Worm (Caenorhabditis elegans) whole organism, L4/young adult: ENCODE results near the gene sym-4.

ENCODE experiments used
- W03F9.2 ChIP-seq: fragments of 150-350 bp; optimal IDR thresholded peaks from 2 replicates; lab custom pipeline; 2014; ENCODE audit warnings: missing biosample characterization, missing genetic modification characterization
- dao-5 ChIP-seq: sonication (generic microtip); optimal IDR thresholded peaks from 2 replicates; lab custom pipeline; 2016; ENCODE audit warnings: missing genotype, missing genetic modification characterization, moderate library complexity, missing compliant biosample characterization
- him-1 ChIP-seq: sonication (generic microtip); optimal IDR thresholded peaks from 2 replicates; lab custom pipeline; 2016; ENCODE audit warnings: missing genotype, missing genetic modification reagents, missing genetic modification characterization, missing compliant biosample characterization

DNA sequence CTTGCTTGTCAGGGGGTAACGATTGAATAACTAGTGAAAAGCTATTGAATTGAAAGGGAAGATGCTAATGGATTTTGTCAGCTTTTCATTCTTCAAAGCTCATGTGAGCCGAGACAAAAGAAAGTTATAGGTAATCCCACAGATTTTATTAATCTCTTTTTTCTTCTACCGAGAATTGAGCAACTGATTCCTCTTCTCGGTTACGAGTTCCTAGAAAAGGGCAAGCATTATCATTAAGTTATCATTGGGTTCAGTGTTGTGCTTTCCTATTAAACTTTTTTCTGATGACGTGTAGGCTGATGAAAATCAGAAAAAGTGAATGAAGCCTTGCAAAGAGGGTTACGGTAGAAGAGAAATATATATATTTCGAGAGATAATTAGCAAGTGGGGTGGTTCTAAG, 16.2 kb upstream of the sym-4 start:
- TF ChIP-seq him-1 (tag; lab: Kevin White, UChicago) (no peak), dao-5 (tag; lab: Kevin White, UChicago) (no peak), W03F9.2 (tag; lab: Kevin White, UChicago) (no peak)
